Worm (Caenorhabditis elegans) whole organism, midembryonic: Measurements from ENCODE around the gene thoc-5.

Experiments used
- cog-1 ChIP-seq: sonication (generic microtip); optimal IDR thresholded peaks from 2 replicates; lab custom pipeline; 2016; ENCODE audit warnings: missing genetic modification characterization, missing compliant biosample characterization
- flt-1 ChIP-seq: fragments of 200-800 bp; sonication (Bioruptor generic); IDR thresholded peaks from 2 replicates; pipeline ENCODE4 v1.3.6; 2022; ENCODE audit warnings: missing genetic modification characterization, missing compliant biosample characterization
- klf-2 ChIP-seq: fragments of 200-800 bp; sonication (Bioruptor generic); conservative IDR thresholded peaks from 2 replicates; pipeline ENCODE4 v1.3.6; 2022; ENCODE audit warnings: missing genetic modification reagents, missing genetic modification characterization, missing compliant biosample characterization
- ref-1 ChIP-seq: fragments of 200-800 bp; sonication (Bioruptor generic); conservative IDR thresholded peaks from 2 replicates; pipeline ENCODE4 v1.3.6; 2022; ENCODE audit warnings: missing genetic modification reagents, missing genetic modification characterization, missing compliant biosample characterization
- ztf-23 ChIP-seq: fragments of 200-800 bp; sonication (Bioruptor generic); IDR thresholded peaks from 2 replicates; pipeline ENCODE4 v1.3.6; 2022; ENCODE audit warnings: missing genetic modification reagents, missing genetic modification characterization, missing compliant biosample characterization
- ztf-29 ChIP-seq: fragments of 200-800 bp; sonication (Bioruptor generic); IDR thresholded peaks from 2 replicates; pipeline ENCODE4 v1.3.6; 2022; ENCODE audit warnings: missing genetic modification reagents, missing genetic modification characterization, missing compliant biosample characterization

DNA sequence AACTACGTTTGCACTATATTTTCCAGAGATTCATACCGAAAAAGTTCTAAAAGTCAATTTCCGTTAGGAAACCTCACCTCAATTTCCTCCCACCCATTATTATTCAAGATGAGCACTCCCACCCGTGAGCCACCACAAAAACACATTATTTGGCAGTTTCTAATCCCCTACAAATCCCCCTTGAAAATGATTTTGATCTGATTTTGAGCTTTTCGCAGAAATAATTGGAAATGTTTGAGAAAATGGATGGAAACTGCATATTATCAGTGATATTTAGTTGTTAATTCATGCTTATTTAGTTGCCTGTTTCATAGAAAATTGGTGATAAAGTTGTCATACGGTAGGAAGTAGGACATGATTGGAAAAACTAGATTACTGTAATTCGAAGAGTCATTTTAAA, 8.7 kb downstream of the thoc-5 start:
- TF ChIP-seq flt-1 (GFP tag; lab: Robert Waterston, UW) (no peak), ztf-23 (GFP tag; lab: Robert Waterston, UW) (no peak), ref-1 (GFP tag; lab: Robert Waterston, UW) (no peak), klf-2 (GFP tag; lab: Robert Waterston, UW) (no peak), ztf-29 (GFP tag; lab: Robert Waterston, UW) (no peak), cog-1 (no peak)
